Fruit fly (Drosophila melanogaster) whole organism, embryonic: ENCODE data around the gene Cyp12a4.

Experiments
- C15 ChIP-seq: fragments of 200-800 bp; sonication (Bioruptor generic); IDR thresholded peaks from 3 replicates; pipeline ENCODE4 v1.3.6; 2022; ENCODE audit warnings: missing biosample characterization, missing genetic modification characterization
- CG12236 ChIP-seq: fragments of 200-800 bp; sonication (Bioruptor generic); optimal IDR thresholded peaks from 2 replicates; lab custom pipeline; 2016; ENCODE audit warnings: missing biosample characterization, missing genetic modification characterization
- CG12659 ChIP-seq: fragments of 200-800 bp; sonication (Bioruptor generic); optimal IDR thresholded peaks from 3 replicates; lab custom pipeline; 2017; ENCODE audit warnings: mild to moderate bottlenecking, missing biosample characterization, missing genetic modification reagents, missing genetic modification characterization
- CG13424 ChIP-seq: fragments of 200-800 bp; sonication (Bioruptor generic); optimal IDR thresholded peaks from 2 replicates; lab custom pipeline; 2019; ENCODE audit warnings: missing biosample characterization, mild to moderate bottlenecking, missing genetic modification characterization, moderate library complexity
- CG14965 ChIP-seq: fragments of 200-800 bp; sonication (Bioruptor generic); optimal IDR thresholded peaks from 2 replicates; lab custom pipeline; 2016; ENCODE audit warnings: missing biosample characterization, missing genetic modification characterization, borderline replicate concordance
- CG15601 ChIP-seq: fragments of 200-800 bp; sonication (Bioruptor generic); optimal IDR thresholded peaks from 3 replicates; lab custom pipeline; 2019; ENCODE audit warnings: missing biosample characterization, mild to moderate bottlenecking, missing genetic modification characterization, moderate library complexity
- CG17802 ChIP-seq: fragments of 200-800 bp; sonication (Bioruptor generic); optimal IDR thresholded peaks from 2 replicates; lab custom pipeline; 2018; ENCODE audit warnings: missing biosample characterization, mild to moderate bottlenecking, missing genetic modification characterization, moderate library complexity
- CG18262 ChIP-seq: fragments of 200-800 bp; optimal IDR thresholded peaks from 3 replicates; lab custom pipeline; 2019; ENCODE audit warnings: missing biosample characterization, mild to moderate bottlenecking, missing genetic modification characterization, moderate library complexity
- CG2199 ChIP-seq: fragments of 200-800 bp; sonication (Bioruptor generic); IDR thresholded peaks from 3 replicates; pipeline ENCODE4 v1.3.6; 2022; ENCODE audit warnings: missing biosample characterization, missing genetic modification characterization
- CG32532 ChIP-seq: fragments of 200-800 bp; sonication (Bioruptor generic); IDR thresholded peaks from 2 replicates; pipeline ENCODE4 v1.3.6; 2022; ENCODE audit warnings: missing biosample characterization, missing genetic modification characterization
- CG34376 ChIP-seq: fragments of 200-800 bp; sonication (Bioruptor generic); optimal IDR thresholded peaks from 2 replicates; lab custom pipeline; 2018; ENCODE audit warnings: missing biosample characterization, mild to moderate bottlenecking, missing genetic modification characterization
- CG34422 ChIP-seq: fragments of 200-800 bp; sonication (Bioruptor generic); IDR thresholded peaks from 3 replicates; pipeline ENCODE4 v1.3.6; 2022; ENCODE audit warnings: missing biosample characterization, missing genetic modification characterization
- CG4360 ChIP-seq: fragments of 200-800 bp; sonication (Bioruptor generic); IDR thresholded peaks from 2 replicates; pipeline ENCODE4 v1.3.6; 2022; ENCODE audit warnings: missing biosample characterization, missing genetic modification characterization
- CG4854 ChIP-seq: fragments of 200-800 bp; sonication (Bioruptor generic); optimal IDR thresholded peaks from 2 replicates; lab custom pipeline; 2016; ENCODE audit warnings: missing biosample characterization, missing genetic modification characterization, inconsistent platforms
- CG7271 ChIP-seq: fragments of 200-800 bp; sonication (Bioruptor generic); optimal IDR thresholded peaks from 2 replicates; lab custom pipeline; 2018; ENCODE audit warnings: missing biosample characterization, mild to moderate bottlenecking, missing genetic modification characterization, moderate library complexity
- CG7357 ChIP-seq: fragments of 200-800 bp; sonication (Bioruptor generic); IDR thresholded peaks from 3 replicates; pipeline ENCODE4 v1.3.6; 2022; ENCODE audit warnings: missing biosample characterization, missing genetic modification characterization
- Dll ChIP-seq: fragments of 200-800 bp; sonication (Bioruptor generic); IDR thresholded peaks from 4 replicates; pipeline ENCODE4 v1.3.6; 2022; ENCODE audit warnings: missing biosample characterization, missing genetic modification characterization; ENCODE audit not compliant: partially characterized antibody
- Doc3 ChIP-seq: fragments of 200-800 bp; sonication (Bioruptor generic); IDR thresholded peaks from 3 replicates; pipeline ENCODE4 v1.3.6; 2022; ENCODE audit warnings: missing biosample characterization, missing genetic modification characterization; ENCODE audit not compliant: partially characterized antibody
- Drgx ChIP-seq: fragments of 200-800 bp; sonication (Bioruptor generic); IDR thresholded peaks from 2 replicates; pipeline ENCODE4 v1.3.6; 2022; ENCODE audit warnings: missing biosample characterization, missing genetic modification characterization
- Ets97D ChIP-seq: fragments of 200-800 bp; sonication (Bioruptor generic); optimal IDR thresholded peaks from 3 replicates; lab custom pipeline; 2016; ENCODE audit warnings: missing biosample characterization, missing genetic modification characterization
- MESR4 ChIP-seq: fragments of 200-800 bp; sonication (Bioruptor generic); optimal IDR thresholded peaks from 2 replicates; lab custom pipeline; 2018; ENCODE audit warnings: missing biosample characterization, mild to moderate bottlenecking, missing genetic modification characterization, moderate library complexity
- NFAT ChIP-seq: fragments of 200-800 bp; sonication (Bioruptor generic); IDR thresholded peaks from 2 replicates; pipeline ENCODE4 v1.3.6; 2022; ENCODE audit warnings: missing biosample characterization, missing genetic modification characterization
- Ravus ChIP-seq: fragments of 200-800 bp; sonication (Bioruptor generic); IDR thresholded peaks from 2 replicates; pipeline ENCODE4 v1.3.6; 2022; ENCODE audit warnings: missing biosample characterization, missing genetic modification characterization
- Sox100B ChIP-seq: fragments of 200-800 bp; sonication (Bioruptor generic); optimal IDR thresholded peaks from 3 replicates; lab custom pipeline; 2018; ENCODE audit warnings: missing biosample characterization, mild to moderate bottlenecking, missing genetic modification characterization
- Sox102F ChIP-seq: fragments of 200-800 bp; sonication (Bioruptor generic); optimal IDR thresholded peaks from 2 replicates; lab custom pipeline; 2018; ENCODE audit warnings: missing biosample characterization, mild to moderate bottlenecking, missing genetic modification characterization, moderate library complexity
- Ssrp ChIP-seq: fragments of 200-800 bp; sonication (Bioruptor generic); optimal IDR thresholded peaks from 2 replicates; lab custom pipeline; 2018; ENCODE audit warnings: missing biosample characterization, mild to moderate bottlenecking, missing genetic modification characterization, moderate library complexity
- Stat92E ChIP-seq, 3 experiments: fragments of >200 bp in 2 of 3; fragments of 200-800 bp in 1 of 3; sonication (Bioruptor generic) in 1 of 3; optimal IDR thresholded peaks; 2 replicates each; lab custom pipeline; 2017 to 2019; ENCODE audit warnings: missing biosample characterization in 3 of 3, missing genetic modification characterization in 3 of 3, mild to moderate bottlenecking in 1 of 3, moderate library complexity in 1 of 3
- Xrp1 ChIP-seq: fragments of 200-800 bp; sonication (Bioruptor generic); IDR thresholded peaks from 2 replicates; pipeline ENCODE4 v1.3.6; 2022; ENCODE audit warnings: missing biosample characterization, missing genetic modification characterization
- ab ChIP-seq: fragments of 200-800 bp; sonication (Bioruptor generic); optimal IDR thresholded peaks from 2 replicates; lab custom pipeline; 2016; ENCODE audit warnings: missing biosample characterization, missing genetic modification characterization
- abd-A ChIP-seq: fragments of 200-800 bp; sonication (Bioruptor generic); optimal IDR thresholded peaks from 3 replicates; lab custom pipeline; 2019; ENCODE audit warnings: missing biosample characterization, mild to moderate bottlenecking, missing genetic modification characterization, moderate library complexity
- ap ChIP-seq: fragments of 200-800 bp; sonication (Bioruptor generic); IDR thresholded peaks from 2 replicates; pipeline ENCODE4 v1.3.6; 2022; ENCODE audit warnings: missing biosample characterization, missing genetic modification characterization
- ara ChIP-seq: fragments of 200-800 bp; sonication (Bioruptor generic); IDR thresholded peaks from 2 replicates; pipeline ENCODE4 v1.3.6; 2022; ENCODE audit warnings: missing biosample characterization, missing genetic modification characterization
- btn ChIP-seq: fragments of 200-800 bp; sonication (Bioruptor generic); optimal IDR thresholded peaks from 2 replicates; lab custom pipeline; 2016; ENCODE audit warnings: missing biosample characterization, missing genetic modification characterization
- ems ChIP-seq: fragments of 200-800 bp; sonication (Bioruptor generic); optimal IDR thresholded peaks from 3 replicates; lab custom pipeline; 2016; ENCODE audit warnings: missing biosample characterization, missing genetic modification characterization
- gce ChIP-seq: fragments of 200-800 bp; sonication (Bioruptor generic); IDR thresholded peaks from 3 replicates; pipeline ENCODE4 v1.3.6; 2022; ENCODE audit warnings: missing biosample characterization, missing genetic modification characterization
- ham ChIP-seq: fragments of 200-800 bp; sonication (Bioruptor generic); IDR thresholded peaks from 2 replicates; pipeline ENCODE4 v1.3.6; 2022; ENCODE audit warnings: missing biosample characterization, missing genetic modification characterization
- ind ChIP-seq: fragments of 200-800 bp; sonication (Bioruptor generic); optimal IDR thresholded peaks from 3 replicates; lab custom pipeline; 2016; ENCODE audit warnings: missing biosample characterization, missing genetic modification characterization
- klu ChIP-seq: fragments of 200-800 bp; sonication (Bioruptor generic); IDR thresholded peaks from 2 replicates; pipeline ENCODE4 v1.3.6; 2022; ENCODE audit warnings: missing biosample characterization, missing genetic modification characterization
- nom ChIP-seq: fragments of 200-800 bp; sonication (Bioruptor generic); optimal IDR thresholded peaks from 2 replicates; lab custom pipeline; 2017; ENCODE audit warnings: missing biosample characterization, missing genetic modification characterization, mild to moderate bottlenecking, moderate library complexity, missing genetic modification reagents
- pho ChIP-seq: fragments of 200-800 bp; sonication (Bioruptor generic); optimal IDR thresholded peaks from 2 replicates; lab custom pipeline; 2016; ENCODE audit warnings: missing biosample characterization, missing genetic modification characterization
- sr ChIP-seq: fragments of 200-800 bp; sonication (Bioruptor generic); IDR thresholded peaks from 3 replicates; pipeline ENCODE4 v1.3.6; 2022; ENCODE audit warnings: missing biosample characterization, missing genetic modification characterization

Gene Cyp12a4

dm6 chr3R:19151848-19152787, 17.2 kb downstream of the Cyp12a4 start (continued):
- TF ChIP-seq CG12659 (peak; percentile 15), ind (peak; percentile 9), ab (GFP tag; lab: Kevin White, UChicago) (no peak), Sox102F (GFP tag; lab: Kevin White, UChicago) (peak; percentile 63), Ssrp (tag; lab: Kevin White, UChicago) (peak; percentile 19), C15 (GFP tag; lab: Robert Waterston, UW) (0 out of 3 replicates have a peak, but pooled peaks have one; percentile 6), Sox100B (GFP tag; lab: Kevin White, UChicago) (peak; percentile 25), CG13424 (peak; percentile 27), ham (no peak), CG14965 (GFP tag; lab: Kevin White, UChicago) (no peak), CG4854 (GFP tag; lab: Kevin White, UChicago) (no peak)

dm6 chr3R:19152835-19153234, 17.9 kb downstream of the Cyp12a4 start:
- no peak for TF ChIP-seq NFAT (GFP tag; lab: Robert Waterston, UW)
- TF ChIP-seq ap (GFP tag; lab: Robert Waterston, UW): 0 out of 2 replicates have a peak, but pooled peaks have one; percentile 7
- no peak for TF ChIP-seq CG7271
- no peak for TF ChIP-seq CG34422 (GFP tag; lab: Robert Waterston, UW)
- TF ChIP-seq Doc3 (GFP tag; lab: Robert Waterston, UW): no peak
- no peak for TF ChIP-seq CG34376 (GFP tag; lab: Kevin White, UChicago)
- no peak for TF ChIP-seq Ravus (GFP tag; lab: Robert Waterston, UW)
- TF ChIP-seq pho (GFP tag; lab: Kevin White, UChicago): no peak
- no peak for TF ChIP-seq CG7357 (GFP tag; lab: Robert Waterston, UW)
- TF ChIP-seq sr: no peak
- TF ChIP-seq btn (GFP tag; lab: Kevin White, UChicago): no peak
- no peak for TF ChIP-seq CG15601 (tag; lab: Kevin White, UChicago)
- TF ChIP-seq CG2199 (GFP tag; lab: Robert Waterston, UW): no peak
- TF ChIP-seq abd-A (tag; lab: Kevin White, UChicago): no peak
- TF ChIP-seq Drgx (GFP tag; lab: Robert Waterston, UW): 0 out of 2 replicates have a peak, but pooled peaks have one; percentile 9
- TF ChIP-seq CG18262 (tag; lab: Kevin White, UChicago): no peak
- TF ChIP-seq MESR4: no peak
- TF ChIP-seq ara (GFP tag; lab: Robert Waterston, UW): 0 out of 2 replicates have a peak, but pooled peaks have one; percentile 8
- no peak for TF ChIP-seq Xrp1 (GFP tag; lab: Robert Waterston, UW)
- no peak for TF ChIP-seq ems (GFP tag; lab: Kevin White, UChicago)
- TF ChIP-seq CG4360: no peak
- no peak for TF ChIP-seq CG17802
- TF ChIP-seq gce (GFP tag; lab: Robert Waterston, UW): no peak
- no peak for TF ChIP-seq Dll (GFP tag; lab: Robert Waterston, UW)
- TF ChIP-seq klu: no peak
- no peak for TF ChIP-seq Ets97D (GFP tag; lab: Kevin White, UChicago)
- TF ChIP-seq CG32532 (GFP tag; lab: Robert Waterston, UW): no peak
- TF ChIP-seq nom: peak; percentile 10
- no peak for TF ChIP-seq CG12236 (GFP tag; lab: Kevin White, UChicago)
- TF ChIP-seq Stat92E (GFP tag; optimal IDR thresholded peaks at IDR 0.05; lab: Kevin White, UChicago): no peak
